Fruit fly (Drosophila melanogaster) whole organism, embryonic: ENCODE data around the gene CG8476.

ENCODE experiments used
- CG13624 ChIP-seq: fragments of 200-800 bp; sonication (Bioruptor generic); optimal IDR thresholded peaks from 2 replicates; lab custom pipeline; 2016; ENCODE audit warnings: missing biosample characterization, missing genetic modification characterization
- Dp ChIP-seq: fragments of 200-800 bp; sonication (Bioruptor generic); optimal IDR thresholded peaks from 2 replicates; lab custom pipeline; 2018; ENCODE audit warnings: missing biosample characterization, mild to moderate bottlenecking, missing genetic modification characterization, moderate library complexity
- Hr3 ChIP-seq: fragments of 200-800 bp; sonication (Bioruptor generic); optimal IDR thresholded peaks from 3 replicates; lab custom pipeline; 2016; ENCODE audit warnings: missing biosample characterization, missing genetic modification characterization
- da ChIP-seq: fragments of 200-800 bp; sonication (Bioruptor generic); optimal IDR thresholded peaks from 2 replicates; lab custom pipeline; 2016; ENCODE audit warnings: missing biosample characterization, missing genetic modification characterization
- gcm2 ChIP-seq: fragments of 200-800 bp; sonication (Bioruptor generic); optimal IDR thresholded peaks from 2 replicates; lab custom pipeline; 2016; ENCODE audit warnings: missing biosample characterization, missing genetic modification characterization
- kay ChIP-seq: fragments of 200-800 bp; sonication (Bioruptor generic); optimal IDR thresholded peaks from 2 replicates; lab custom pipeline; 2016; ENCODE audit warnings: missing biosample characterization, missing genetic modification characterization

- TF ChIP-seq CG13624 (GFP tag; lab: Kevin White, UChicago) (no peak), Hr3 (GFP tag; lab: Kevin White, UChicago) (no peak), gcm2 (GFP tag; lab: Kevin White, UChicago) (no peak), da (GFP tag; lab: Kevin White, UChicago) (no peak), Dp (GFP tag; lab: Kevin White, UChicago) (no peak), kay (no peak)
Observed at dm6 chr3R:13241726-13242125, 21.3 kb upstream of the CG8476 start.
